Worm (Caenorhabditis elegans) whole organism, L1 larva: ENCODE results near the gene C25F6.1.

ENCODE experiments used
- C04F5.9 ChIP-seq: sonication (generic microtip); optimal IDR thresholded peaks from 2 replicates; lab custom pipeline; 2016; ENCODE audit warnings: missing genetic modification characterization, missing compliant biosample characterization
- C16A3.4 ChIP-seq: fragments of 150-350 bp; optimal IDR thresholded peaks from 2 replicates; lab custom pipeline; 2014; ENCODE audit warnings: missing biosample characterization, missing genetic modification characterization
- blmp-1 ChIP-seq: fragments of 150-350 bp; optimal IDR thresholded peaks from 2 replicates; lab custom pipeline; 2014; ENCODE audit warnings: missing biosample characterization, missing genetic modification characterization
- ceh-8 ChIP-seq: fragments of 200-800 bp; sonication (Bioruptor generic); optimal IDR thresholded peaks from 2 replicates; lab custom pipeline; 2018; ENCODE audit warnings: mild to moderate bottlenecking, missing genetic modification characterization, moderate library complexity, missing compliant biosample characterization
- ceh-90 ChIP-seq: sonication (generic microtip); optimal IDR thresholded peaks from 2 replicates; lab custom pipeline; 2016; ENCODE audit warnings: missing genetic modification characterization, missing compliant biosample characterization
- efl-1 ChIP-seq, 4 experiments: fragments of 150-350 bp; optimal IDR thresholded peaks in 3 of 4; peaks in 1 of 4; 1 replicate in 1 of 4; 2 replicates in 3 of 4; lab custom pipeline; 2014; ENCODE audit warnings: missing biosample characterization in 2 of 4, missing genetic modification characterization in 2 of 4, missing genetic modification reagents in 2 of 4
- efl-3 ChIP-seq: fragments of 200-800 bp; sonication (Bioruptor generic); optimal IDR thresholded peaks from 2 replicates; lab custom pipeline; 2018; ENCODE audit warnings: mild to moderate bottlenecking, missing genetic modification characterization, missing compliant biosample characterization
- elt-2 ChIP-seq: sonication (generic microtip); optimal IDR thresholded peaks from 2 replicates; lab custom pipeline; 2016; ENCODE audit warnings: missing genetic modification characterization, mild to moderate bottlenecking, inconsistent platforms, missing compliant biosample characterization, missing genetic modification reagents
- elt-3 ChIP-seq, 6 experiments: fragments of 150-350 bp in 1 of 6; sonication (generic microtip); optimal IDR thresholded peaks; 2 replicates each; lab custom pipeline; 2017 to 2018; ENCODE audit warnings: missing biosample characterization in 6 of 6, missing genetic modification characterization in 6 of 6, inconsistent platforms in 1 of 6
- fkh-4 ChIP-seq: sonication (generic microtip); optimal IDR thresholded peaks from 2 replicates; lab custom pipeline; 2016; ENCODE audit warnings: missing compliant biosample characterization, missing genetic modification characterization, borderline replicate concordance
- fkh-8 ChIP-seq: sonication (generic microtip); optimal IDR thresholded peaks from 2 replicates; lab custom pipeline; 2016; ENCODE audit warnings: mild to moderate bottlenecking, missing genetic modification characterization, missing compliant biosample characterization
- hpl-2 ChIP-seq: fragments of 150-350 bp; optimal IDR thresholded peaks from 2 replicates; lab custom pipeline; 2014; ENCODE audit warnings: missing biosample characterization, missing genetic modification reagents, missing genetic modification characterization
- irx-1 ChIP-seq: sonication (generic microtip); optimal IDR thresholded peaks from 2 replicates; lab custom pipeline; 2016; ENCODE audit warnings: missing genetic modification characterization, missing compliant biosample characterization
- jun-1 ChIP-seq: fragments of 150-350 bp; optimal IDR thresholded peaks from 2 replicates; lab custom pipeline; 2014; ENCODE audit warnings: missing biosample characterization, missing genetic modification reagents, missing genetic modification characterization
- lin-13 ChIP-seq: fragments of 150-350 bp; optimal IDR thresholded peaks from 2 replicates; lab custom pipeline; 2014; ENCODE audit warnings: missing biosample characterization, missing genetic modification reagents, missing genetic modification characterization
- lin-14 ChIP-seq: fragments of 200-800 bp; sonication (Bioruptor generic); optimal IDR thresholded peaks from 2 replicates; lab custom pipeline; 2018; ENCODE audit warnings: mild to moderate bottlenecking, missing genetic modification characterization, moderate library complexity, missing compliant biosample characterization
- lin-15B ChIP-seq: fragments of 150-350 bp; sonication (generic microtip); optimal IDR thresholded peaks from 3 replicates; lab custom pipeline; 2014; ENCODE audit warnings: missing biosample characterization, missing genetic modification characterization
- lin-35 ChIP-seq, 2 experiments: fragments of 150-350 bp; optimal IDR thresholded peaks; 2 replicates each; lab custom pipeline; 2014; ENCODE audit warnings: missing biosample characterization in 2 of 2, missing genetic modification characterization in 2 of 2, missing genetic modification reagents in 2 of 2
- lin-39 ChIP-seq: fragments of 150-350 bp; optimal IDR thresholded peaks from 2 replicates; lab custom pipeline; 2014; ENCODE audit warnings: missing biosample characterization, missing genetic modification reagents, missing genetic modification characterization
- mab-9 ChIP-seq: fragments of 200-800 bp; sonication (Bioruptor generic); IDR thresholded peaks from 2 replicates; pipeline ENCODE4 v1.3.6; 2022; ENCODE audit warnings: missing genetic modification reagents, missing genetic modification characterization, missing compliant biosample characterization
- mdl-1 ChIP-seq, 2 experiments: fragments of 150-350 bp; optimal IDR thresholded peaks; 2 replicates each; lab custom pipeline; 2014 to 2017; ENCODE audit warnings: missing biosample characterization in 2 of 2, missing genetic modification characterization in 2 of 2, inconsistent platforms in 1 of 2
- mep-1 ChIP-seq: fragments of 150-350 bp; optimal IDR thresholded peaks from 2 replicates; lab custom pipeline; 2014; ENCODE audit warnings: missing biosample characterization, missing genetic modification characterization
- nhr-19 ChIP-seq: fragments of 200-800 bp; sonication (Bioruptor generic); conservative IDR thresholded peaks from 2 replicates; pipeline ENCODE4 v1.3.6; 2022; ENCODE audit warnings: missing genetic modification characterization, missing compliant biosample characterization
- nhr-20 ChIP-seq: sonication (generic microtip); optimal IDR thresholded peaks from 2 replicates; lab custom pipeline; 2016; ENCODE audit warnings: mild to moderate bottlenecking, missing genetic modification characterization, missing compliant biosample characterization
- nhr-237 ChIP-seq: fragments of 150-350 bp; optimal IDR thresholded peaks from 2 replicates; lab custom pipeline; 2014; ENCODE audit warnings: missing biosample characterization, missing genetic modification characterization
- nhr-71 ChIP-seq: sonication (generic microtip); optimal IDR thresholded peaks from 2 replicates; lab custom pipeline; 2016; ENCODE audit warnings: mild to moderate bottlenecking, missing genetic modification characterization, moderate library complexity, missing compliant biosample characterization
- nhr-85 ChIP-seq: sonication (generic microtip); peaks from one replicate; lab custom pipeline; 2016; ENCODE audit warnings: missing genetic modification characterization, inconsistent platforms, missing compliant biosample characterization
- nhr-90 ChIP-seq: sonication (generic microtip); optimal IDR thresholded peaks from 2 replicates; lab custom pipeline; 2016; ENCODE audit warnings: mild to moderate bottlenecking, missing genetic modification characterization, missing compliant biosample characterization; ENCODE audit not compliant: poor library complexity
- pqm-1 ChIP-seq: sonication (generic microtip); optimal IDR thresholded peaks from 3 replicates; lab custom pipeline; 2017; ENCODE audit warnings: missing biosample characterization, missing genetic modification characterization
- rnt-1 ChIP-seq: sonication (generic microtip); optimal IDR thresholded peaks from 2 replicates; lab custom pipeline; 2016; ENCODE audit warnings: mild to moderate bottlenecking, missing genetic modification characterization, moderate library complexity, missing compliant biosample characterization
- snu-23 ChIP-seq: sonication (generic microtip); optimal IDR thresholded peaks from 2 replicates; lab custom pipeline; 2016; ENCODE audit warnings: missing genetic modification characterization, missing compliant biosample characterization
- sptf-1 ChIP-seq: fragments of 150-350 bp; optimal IDR thresholded peaks from 2 replicates; lab custom pipeline; 2014; ENCODE audit warnings: missing biosample characterization, missing genetic modification characterization
- swsn-7 ChIP-seq: sonication (generic microtip); optimal IDR thresholded peaks from 2 replicates; lab custom pipeline; 2016; ENCODE audit warnings: missing genetic modification characterization, missing compliant biosample characterization
- tlp-1 ChIP-seq: fragments of 150-350 bp; optimal IDR thresholded peaks from 2 replicates; lab custom pipeline; 2014; ENCODE audit warnings: missing biosample characterization, missing genetic modification characterization
- unc-130 ChIP-seq: fragments of 150-350 bp; optimal IDR thresholded peaks from 2 replicates; lab custom pipeline; 2017; ENCODE audit warnings: missing biosample characterization, missing genetic modification characterization, inconsistent platforms
- unc-62 ChIP-seq: fragments of 150-350 bp; optimal IDR thresholded peaks from 2 replicates; lab custom pipeline; 2014; ENCODE audit warnings: missing biosample characterization, missing genetic modification reagents, missing genetic modification characterization
- unc-98 ChIP-seq: fragments of 200-800 bp; sonication (Bioruptor generic); IDR thresholded peaks from 2 replicates; pipeline ENCODE4 v1.3.6; 2022; ENCODE audit warnings: missing genetic modification characterization, missing compliant biosample characterization
- vab-15 ChIP-seq: sonication (generic microtip); optimal IDR thresholded peaks from 2 replicates; lab custom pipeline; 2017; ENCODE audit warnings: missing genotype, mild to moderate bottlenecking, missing genetic modification characterization, missing compliant biosample characterization
- xbp-1 ChIP-seq: sonication (generic microtip); optimal IDR thresholded peaks from 2 replicates; lab custom pipeline; 2016; ENCODE audit warnings: missing genetic modification characterization, missing compliant biosample characterization
- zip-4 ChIP-seq: fragments of 200-800 bp; sonication (Bioruptor generic); optimal IDR thresholded peaks from 2 replicates; lab custom pipeline; 2018; ENCODE audit warnings: mild to moderate bottlenecking, missing genetic modification characterization, moderate library complexity, missing compliant biosample characterization
- ztf-11 ChIP-seq, 2 experiments: sonication (generic microtip); optimal IDR thresholded peaks; 2 replicates each; lab custom pipeline; 2016 to 2017; ENCODE audit warnings: missing genetic modification characterization in 2 of 2, missing biosample characterization in 1 of 2, missing compliant biosample characterization in 1 of 2

C25F6.1 gene

DNA sequence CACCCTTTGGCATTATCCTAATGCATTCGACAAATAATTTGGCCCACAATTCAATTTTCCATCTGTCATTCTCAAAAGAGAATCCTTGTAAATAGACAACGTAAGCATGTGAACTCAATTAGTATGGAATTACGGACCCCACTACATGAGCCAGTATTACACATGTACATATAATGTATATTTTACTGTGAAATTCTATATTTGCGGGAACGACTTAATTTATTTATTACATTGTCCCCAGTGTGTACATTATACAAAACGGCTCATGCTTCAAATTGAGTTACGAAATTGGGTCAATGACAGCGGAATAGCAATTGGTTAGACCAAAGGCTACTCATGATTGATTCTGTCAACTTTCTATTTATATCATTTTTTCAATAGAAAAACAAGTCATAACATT lies 33.3 kb downstream of the C25F6.1 start (continued):
- TF ChIP-seq ztf-11 (tag; optimal IDR thresholded peaks at IDR 0.05; lab: Kevin White, UChicago) = no peak
- TF ChIP-seq fkh-4 = no peak
- no peak for TF ChIP-seq lin-39
- TF ChIP-seq nhr-71 (tag; lab: Kevin White, UChicago) = peak; percentile 37
- no peak for TF ChIP-seq mep-1
- no peak for TF ChIP-seq xbp-1 (tag; lab: Kevin White, UChicago)

ce11 chrX:5522769-5523601 lies 36.7 kb downstream of the C25F6.1 start, which contains the start of gene mboa-3:
TSS of gene mboa-3 (minus strand) at chrX:5522819.
- no peak for TF ChIP-seq ceh-90 (tag; lab: Kevin White, UChicago)
- TF ChIP-seq sptf-1 = no peak
- TF ChIP-seq hpl-2 (GFP tag; lab: Kevin White, UChicago) = no peak
- TF ChIP-seq unc-62 (GFP tag; lab: Kevin White, UChicago) = no peak
- TF ChIP-seq tlp-1 (tag; lab: Kevin White, UChicago) = no peak
- peak; percentile 26 for TF ChIP-seq unc-130 (tag; lab: Kevin White, UChicago)
- TF ChIP-seq efl-3 (GFP tag; lab: Kevin White, UChicago) = peak; percentile 16
- TF ChIP-seq lin-15B = no peak
- TF ChIP-seq nhr-19 (GFP tag; lab: Robert Waterston, UW) = peak; percentile 43; the same call in 1 of the 2 replicates
- TF ChIP-seq fkh-8 (tag; lab: Kevin White, UChicago) = no peak
- TF ChIP-seq blmp-1 (tag; lab: Kevin White, UChicago) = peak; percentile 11
- peak in 1 of 2 experiments; percentile 55 for TF ChIP-seq mdl-1 (tag; optimal IDR thresholded peaks at IDR 0.05; lab: Kevin White, UChicago)
- TF ChIP-seq vab-15 (tag; lab: Kevin White, UChicago) = no peak
- TF ChIP-seq C16A3.4 = no peak
- TF ChIP-seq nhr-71 (tag; lab: Kevin White, UChicago) = peak; percentile 75
- no peak for TF ChIP-seq unc-98 (GFP tag; lab: Robert Waterston, UW)
- TF ChIP-seq elt-3 (tag; optimal IDR thresholded peaks at IDR 0.05; lab: Kevin White, UChicago) = peak in 2 of 6 experiments; percentile 23 to 39
- peak; percentile 86 for TF ChIP-seq nhr-85 (tag; lab: Kevin White, UChicago)
- peak; percentile 26 for TF ChIP-seq swsn-7 (tag; lab: Kevin White, UChicago)
- peak; percentile 67 for TF ChIP-seq elt-2 (tag; lab: Kevin White, UChicago)
- peak; percentile 56 for TF ChIP-seq snu-23 (GFP tag; lab: Kevin White, UChicago)
- peak; percentile 37 for TF ChIP-seq nhr-90 (tag; lab: Kevin White, UChicago)
- no peak for TF ChIP-seq mab-9 (GFP tag; lab: Robert Waterston, UW)
- no peak for TF ChIP-seq jun-1
- TF ChIP-seq nhr-20 (tag; lab: Kevin White, UChicago) = peak; percentile 83
- peak; percentile 73 for TF ChIP-seq lin-14
- peak; percentile 59 for TF ChIP-seq rnt-1 (tag; lab: Kevin White, UChicago)
- no peak for TF ChIP-seq zip-4 (GFP tag; lab: Kevin White, UChicago)
- peak; percentile 5 for TF ChIP-seq lin-13 (GFP tag; lab: Kevin White, UChicago)

- TF ChIP-seq nhr-237 (tag; lab: Kevin White, UChicago) (no peak), C04F5.9 (tag; lab: Kevin White, UChicago) (no peak), blmp-1 (tag; lab: Kevin White, UChicago) (peak; percentile 76), irx-1 (tag; lab: Kevin White, UChicago) (no peak), unc-62 (GFP tag; lab: Kevin White, UChicago) (no peak), elt-2 (tag; lab: Kevin White, UChicago) (peak; percentile 53), nhr-20 (tag; lab: Kevin White, UChicago) (peak; percentile 57), pqm-1 (peak; percentile 17), lin-35 (GFP tag; optimal IDR thresholded peaks at IDR 0.05; lab: Kevin White, UChicago) (peak in 1 of 2 experiments; percentile 0), ceh-8 (no peak), efl-1 (optimal IDR thresholded peaks at IDR 0.05; lab: Kevin White, UChicago) (no peak), efl-1 (GFP tag; optimal IDR thresholded peaks at IDR 0.05 in 1 of 2; lab: Kevin White, UChicago) (peak in 1 of 2 experiments; percentile 2), elt-3 (tag; optimal IDR thresholded peaks at IDR 0.05; lab: Kevin White, UChicago) (peak in 1 of 6 experiments; percentile 74), nhr-85 (tag; lab: Kevin White, UChicago) (no peak)
These were observed 38.0 kb downstream of the C25F6.1 start for ce11 chrX:5524260-5524659.
